Fruit fly (Drosophila melanogaster) whole organism, adult: ENCODE measurements around the gene CG32248.

Experiments
- CG11617 ChIP-seq: fragments of 200-800 bp; sonication (Bioruptor generic); optimal IDR thresholded peaks from 2 replicates; lab custom pipeline; 2017; ENCODE audit warnings: mild to moderate bottlenecking, missing biosample characterization, missing genetic modification reagents, missing genetic modification characterization
- CG12768 ChIP-seq: fragments of 200-800 bp; sonication (Bioruptor generic); optimal IDR thresholded peaks from 2 replicates; lab custom pipeline; 2017; ENCODE audit warnings: missing biosample characterization, missing genetic modification characterization, mild to moderate bottlenecking, moderate library complexity, missing genetic modification reagents
- CG14711 ChIP-seq: fragments of 200-800 bp; sonication (Bioruptor generic); optimal IDR thresholded peaks from 2 replicates; lab custom pipeline; 2018; ENCODE audit warnings: missing biosample characterization, mild to moderate bottlenecking, missing genetic modification characterization, moderate library complexity
- CG1620 ChIP-seq: fragments of 200-800 bp; sonication (Bioruptor generic); optimal IDR thresholded peaks from 2 replicates; lab custom pipeline; 2016; ENCODE audit warnings: missing biosample characterization, missing genetic modification characterization
- CG33017 ChIP-seq: fragments of 200-800 bp; sonication (Bioruptor generic); optimal IDR thresholded peaks from 2 replicates; lab custom pipeline; 2018; ENCODE audit warnings: missing biosample characterization, mild to moderate bottlenecking, missing genetic modification characterization, moderate library complexity
- CG5204 ChIP-seq: fragments of 200-800 bp; sonication (Bioruptor generic); optimal IDR thresholded peaks from 2 replicates; lab custom pipeline; 2016; ENCODE audit warnings: missing biosample characterization, missing genetic modification characterization
- CG7045 ChIP-seq: fragments of 200-800 bp; sonication (Bioruptor generic); optimal IDR thresholded peaks from 2 replicates; lab custom pipeline; 2017; ENCODE audit warnings: missing biosample characterization, mild to moderate bottlenecking, missing genetic modification characterization
- CG7101 ChIP-seq: fragments of 200-800 bp; sonication (Bioruptor generic); optimal IDR thresholded peaks from 2 replicates; lab custom pipeline; 2018; ENCODE audit warnings: missing biosample characterization, mild to moderate bottlenecking, missing genetic modification characterization, moderate library complexity
- Clk ChIP-seq: fragments of 200-800 bp; sonication (Bioruptor generic); optimal IDR thresholded peaks from 2 replicates; lab custom pipeline; 2017; ENCODE audit warnings: missing biosample characterization, missing genetic modification characterization
- Crg-1 ChIP-seq: fragments of 200-800 bp; sonication (Bioruptor generic); optimal IDR thresholded peaks from 2 replicates; lab custom pipeline; 2016; ENCODE audit warnings: missing biosample characterization, missing genetic modification characterization
- Hr96 ChIP-seq: fragments of 200-800 bp; sonication (Bioruptor generic); optimal IDR thresholded peaks from 2 replicates; lab custom pipeline; 2016; ENCODE audit warnings: missing biosample characterization, missing genetic modification characterization
- Mnt ChIP-seq: fragments of 200-800 bp; sonication (Bioruptor generic); optimal IDR thresholded peaks from 2 replicates; lab custom pipeline; 2016; ENCODE audit warnings: missing biosample characterization, mild to moderate bottlenecking, missing genetic modification characterization
- bab1 ChIP-seq: fragments of 200-800 bp; sonication (Bioruptor generic); optimal IDR thresholded peaks from 3 replicates; lab custom pipeline; 2019; ENCODE audit warnings: missing biosample characterization, mild to moderate bottlenecking, missing genetic modification characterization, moderate library complexity
- cic ChIP-seq: fragments of 200-800 bp; sonication (Bioruptor generic); optimal IDR thresholded peaks from 2 replicates; lab custom pipeline; 2017; ENCODE audit warnings: missing biosample characterization, mild to moderate bottlenecking, missing genetic modification characterization, moderate library complexity
- cnc ChIP-seq, 2 experiments: fragments of >200 bp; optimal IDR thresholded peaks; 2 replicates each; lab custom pipeline; 2017
- kay ChIP-seq: fragments of 200-800 bp; sonication (Bioruptor generic); peaks from one replicate; lab custom pipeline; 2016; ENCODE audit warnings: missing biosample characterization, missing genetic modification characterization, borderline replicate concordance
- ovo ChIP-seq: fragments of 200-800 bp; sonication (Bioruptor generic); optimal IDR thresholded peaks from 2 replicates; lab custom pipeline; 2016; ENCODE audit warnings: missing biosample characterization, missing genetic modification characterization
- pad ChIP-seq: fragments of 200-800 bp; sonication (Bioruptor generic); optimal IDR thresholded peaks from 3 replicates; lab custom pipeline; 2017; ENCODE audit warnings: missing biosample characterization, missing genetic modification characterization, mild to moderate bottlenecking, moderate library complexity, missing genetic modification reagents
- tj ChIP-seq: fragments of 200-800 bp; sonication (Bioruptor generic); optimal IDR thresholded peaks from 3 replicates; lab custom pipeline; 2017; ENCODE audit warnings: missing biosample characterization, mild to moderate bottlenecking, missing genetic modification characterization, moderate library complexity
- toe ChIP-seq: fragments of 200-800 bp; sonication (Bioruptor generic); optimal IDR thresholded peaks from 2 replicates; lab custom pipeline; 2016; ENCODE audit warnings: missing biosample characterization, missing genetic modification characterization

Gene CG32248

DNA sequence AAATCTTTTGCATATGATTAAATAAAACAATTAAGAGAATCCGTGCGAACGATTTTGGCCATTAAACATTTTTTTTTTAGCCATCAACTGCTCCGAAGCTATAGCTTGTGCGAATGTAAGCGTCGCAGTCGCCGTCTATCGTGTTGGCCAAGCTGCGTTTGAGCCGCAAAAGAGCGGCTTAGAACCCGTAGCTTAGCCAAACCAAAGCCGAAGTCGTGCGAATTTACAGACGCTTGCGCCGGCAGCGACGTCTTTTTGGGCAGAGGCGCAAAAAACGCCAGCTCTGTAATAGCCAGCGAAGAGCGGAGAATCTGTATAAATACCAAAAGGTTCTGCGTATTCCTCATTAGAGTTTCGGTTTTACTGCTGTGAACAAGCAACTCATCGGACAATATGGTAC lies 8.4 kb downstream of the CG32248 start, which contains the start of gene CG7465:
Gene CG7465, plus strand, starts transcription at position 346 of the 400 bp plus-strand sequence.
- no peak for TF ChIP-seq cic (GFP tag; lab: Kevin White, UChicago)
- TF ChIP-seq CG14711 (tag; lab: Kevin White, UChicago), result no peak
- TF ChIP-seq CG5204 (GFP tag; lab: Kevin White, UChicago), result no peak
- no peak for TF ChIP-seq Crg-1 (GFP tag; lab: Kevin White, UChicago)
- TF ChIP-seq pad (GFP tag; lab: Kevin White, UChicago), result no peak
- TF ChIP-seq CG12768 (GFP tag; lab: Kevin White, UChicago), result no peak
- TF ChIP-seq bab1, result no peak
- TF ChIP-seq ovo (GFP tag; lab: Kevin White, UChicago), result no peak
- no peak for TF ChIP-seq Hr96
- TF ChIP-seq CG33017, result no peak
- no peak for TF ChIP-seq toe (GFP tag; lab: Kevin White, UChicago)
- TF ChIP-seq CG1620 (GFP tag; lab: Kevin White, UChicago), result no peak
- TF ChIP-seq Mnt (GFP tag; lab: Kevin White, UChicago), result no peak
- no peak for TF ChIP-seq CG7101 (tag; lab: Kevin White, UChicago)

DNA sequence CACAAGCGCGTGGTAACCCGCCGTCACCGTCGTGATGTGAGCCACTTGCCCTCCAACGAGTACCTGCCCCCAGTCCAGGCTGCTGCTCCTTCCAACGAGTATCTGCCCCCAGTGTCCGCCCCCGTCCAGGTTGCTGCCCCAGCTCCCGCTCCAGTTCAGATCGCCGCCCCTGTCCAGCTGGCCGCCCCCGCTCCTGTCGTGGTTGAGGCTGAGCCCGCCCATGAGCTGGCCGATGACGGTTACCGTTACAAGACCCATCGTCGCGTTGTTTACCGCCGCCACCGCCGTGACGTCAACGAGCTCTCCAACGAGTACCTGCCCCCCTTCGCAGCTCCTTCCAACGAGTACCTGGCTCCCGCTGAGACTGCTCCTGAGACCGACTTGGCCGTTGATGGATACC lies 9.2 kb downstream of the CG32248 start:
- TF ChIP-seq pad (GFP tag; lab: Kevin White, UChicago) (no peak), CG14711 (tag; lab: Kevin White, UChicago) (no peak), tj (no peak), CG12768 (GFP tag; lab: Kevin White, UChicago) (no peak), CG11617 (no peak), cic (GFP tag; lab: Kevin White, UChicago) (no peak), bab1 (no peak), Mnt (GFP tag; lab: Kevin White, UChicago) (no peak), Crg-1 (GFP tag; lab: Kevin White, UChicago) (no peak), CG7045 (no peak), CG33017 (no peak)

DNA sequence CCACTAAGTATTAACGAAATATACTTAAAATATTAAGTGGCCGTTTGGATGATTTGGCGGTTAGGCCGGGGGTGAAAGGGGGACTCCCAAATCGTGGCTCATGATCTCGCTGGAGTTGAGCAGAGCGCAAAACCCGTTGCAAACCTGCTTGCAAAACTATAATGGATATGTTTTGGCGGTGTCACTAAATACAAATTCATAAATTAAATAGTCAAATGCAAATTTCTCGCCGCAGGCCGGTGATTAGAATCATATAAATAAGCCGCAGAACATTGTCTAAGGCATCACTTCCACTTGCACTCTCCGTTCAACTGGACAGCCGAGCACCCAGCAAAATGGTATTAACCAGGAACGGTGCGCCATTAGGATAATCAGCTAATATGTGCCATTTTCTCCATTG lies 11.0 kb downstream of the CG32248 start, which contains the start of gene CG11350:
Gene CG11350, plus strand, starts transcription at position 301 of the 400 bp plus-strand sequence.
- no peak for TF ChIP-seq kay (GFP tag; lab: Kevin White, UChicago)
- TF ChIP-seq CG7045, result no peak

dm6 chr3L:4484623-4485022 lies 13.1 kb downstream of the CG32248 start:
- TF ChIP-seq CG33017, result no peak
- no peak for TF ChIP-seq CG7045
- TF ChIP-seq Mnt (GFP tag; lab: Kevin White, UChicago), result no peak
- TF ChIP-seq Crg-1 (GFP tag; lab: Kevin White, UChicago), result no peak
- TF ChIP-seq CG11617, result no peak
- no peak for TF ChIP-seq toe (GFP tag; lab: Kevin White, UChicago)
- TF ChIP-seq cnc (optimal IDR thresholded peaks at IDR 0.05; lab: Kevin White, UChicago), result no peak
- no peak for TF ChIP-seq CG12768 (GFP tag; lab: Kevin White, UChicago)
- TF ChIP-seq ovo (GFP tag; lab: Kevin White, UChicago), result no peak
- TF ChIP-seq Hr96, result no peak
- no peak for TF ChIP-seq pad (GFP tag; lab: Kevin White, UChicago)
- no peak for TF ChIP-seq bab1
- TF ChIP-seq Clk (GFP tag; lab: Kevin White, UChicago), result no peak
- TF ChIP-seq CG14711 (tag; lab: Kevin White, UChicago), result no peak

dm6 chr3L:4489490-4489889 lies 17.9 kb downstream of the CG32248 start:
- TF ChIP-seq ovo (GFP tag; lab: Kevin White, UChicago) (no peak), CG1620 (GFP tag; lab: Kevin White, UChicago) (no peak), bab1 (no peak), kay (GFP tag; lab: Kevin White, UChicago) (no peak), cnc (optimal IDR thresholded peaks at IDR 0.05; lab: Kevin White, UChicago) (no peak), Clk (GFP tag; lab: Kevin White, UChicago) (no peak), Hr96 (no peak), cic (GFP tag; lab: Kevin White, UChicago) (no peak), CG5204 (GFP tag; lab: Kevin White, UChicago) (no peak), CG33017 (no peak), tj (no peak), CG14711 (tag; lab: Kevin White, UChicago) (no peak)

dm6 chr3L:4490702-4491243 lies 19.2 kb downstream of the CG32248 start, which contains the start of gene CG13722:
TSS of gene CG13722 (minus strand) at chr3L:4490963.
- TF ChIP-seq CG11617, result no peak
- TF ChIP-seq tj, result no peak
- TF ChIP-seq CG5204 (GFP tag; lab: Kevin White, UChicago), result no peak
- TF ChIP-seq Crg-1 (GFP tag; lab: Kevin White, UChicago), result no peak
- no peak for TF ChIP-seq CG7045
- TF ChIP-seq pad (GFP tag; lab: Kevin White, UChicago), result no peak
- TF ChIP-seq Clk (GFP tag; lab: Kevin White, UChicago), result no peak
- TF ChIP-seq bab1, result no peak
- no peak for TF ChIP-seq toe (GFP tag; lab: Kevin White, UChicago)
- TF ChIP-seq Hr96, result no peak
- TF ChIP-seq cic (GFP tag; lab: Kevin White, UChicago), result no peak
- TF ChIP-seq CG7101 (tag; lab: Kevin White, UChicago), result no peak
- no peak for TF ChIP-seq kay (GFP tag; lab: Kevin White, UChicago)
- TF ChIP-seq Mnt (GFP tag; lab: Kevin White, UChicago), result no peak
- TF ChIP-seq cnc (optimal IDR thresholded peaks at IDR 0.05; lab: Kevin White, UChicago), result no peak
- no peak for TF ChIP-seq CG12768 (GFP tag; lab: Kevin White, UChicago)
- TF ChIP-seq CG14711 (tag; lab: Kevin White, UChicago), result no peak
